Fruit fly (Drosophila melanogaster) whole organism, embryonic: ENCODE data around the gene Neto.

Experiments used
- Atf3 ChIP-seq: fragments of 200-800 bp; sonication (Bioruptor generic); optimal IDR thresholded peaks from 3 replicates; lab custom pipeline; 2016; ENCODE audit warnings: missing biosample characterization, missing genetic modification characterization
- B-H2 ChIP-seq: fragments of 200-800 bp; sonication (Bioruptor generic); optimal IDR thresholded peaks from 2 replicates; lab custom pipeline; 2018; ENCODE audit warnings: missing biosample characterization, mild to moderate bottlenecking, missing genetic modification characterization
- CG10209 ChIP-seq: fragments of 200-800 bp; sonication (Bioruptor generic); optimal IDR thresholded peaks from 3 replicates; lab custom pipeline; 2017; ENCODE audit warnings: missing biosample characterization, mild to moderate bottlenecking, missing genetic modification characterization, missing genetic modification reagents
- CG11560 ChIP-seq: fragments of 200-800 bp; sonication (Bioruptor generic); IDR thresholded peaks from 3 replicates; pipeline ENCODE4 v1.3.6; 2022; ENCODE audit warnings: missing biosample characterization, missing genetic modification characterization
- CG12104 ChIP-seq: fragments of 200-800 bp; sonication (Bioruptor generic); optimal IDR thresholded peaks from 3 replicates; lab custom pipeline; 2016; ENCODE audit warnings: missing biosample characterization, missing genetic modification characterization
- CG1233 ChIP-seq: fragments of 200-800 bp; sonication (Bioruptor generic); optimal IDR thresholded peaks from 4 replicates; lab custom pipeline; 2018; ENCODE audit warnings: missing biosample characterization, mild to moderate bottlenecking, missing genetic modification characterization
- CG12744 ChIP-seq: fragments of 200-800 bp; sonication (Bioruptor generic); optimal IDR thresholded peaks from 2 replicates; lab custom pipeline; 2016; ENCODE audit warnings: missing biosample characterization, missing genetic modification characterization
- CG13123 ChIP-seq: fragments of 200-800 bp; sonication (Bioruptor generic); optimal IDR thresholded peaks from 2 replicates; lab custom pipeline; 2016; ENCODE audit warnings: missing biosample characterization, missing genetic modification characterization
- CG13775 ChIP-seq: fragments of 200-800 bp; sonication (Bioruptor generic); optimal IDR thresholded peaks from 3 replicates; lab custom pipeline; 2017; ENCODE audit warnings: missing biosample characterization, mild to moderate bottlenecking, missing genetic modification characterization
- CG14441 ChIP-seq: fragments of 200-800 bp; sonication (Bioruptor generic); IDR thresholded peaks from 2 replicates; pipeline ENCODE4 v1.3.6; 2022; ENCODE audit warnings: missing biosample characterization, missing genetic modification characterization
- CG14860 ChIP-seq: fragments of 200-800 bp; sonication (Bioruptor generic); IDR thresholded peaks from 3 replicates; pipeline ENCODE4 v1.3.6; 2022; ENCODE audit warnings: missing biosample characterization, missing genetic modification characterization; ENCODE audit not compliant: partially characterized antibody
- CG15696 ChIP-seq: fragments of 200-800 bp; sonication (Bioruptor generic); optimal IDR thresholded peaks from 2 replicates; lab custom pipeline; 2019; ENCODE audit warnings: missing biosample characterization, mild to moderate bottlenecking, missing genetic modification characterization, moderate library complexity
- CG18764 ChIP-seq: fragments of 200-800 bp; sonication (Bioruptor generic); optimal IDR thresholded peaks from 3 replicates; lab custom pipeline; 2016; ENCODE audit warnings: missing biosample characterization, missing genetic modification characterization
- CG32772 ChIP-seq: fragments of 200-800 bp; sonication (Bioruptor generic); IDR thresholded peaks from 2 replicates; pipeline ENCODE4 v1.3.6; 2022; ENCODE audit warnings: missing biosample characterization, missing genetic modification characterization
- CG3838 ChIP-seq: fragments of 200-800 bp; sonication (Bioruptor generic); optimal IDR thresholded peaks from 3 replicates; lab custom pipeline; 2016; ENCODE audit warnings: missing biosample characterization, missing genetic modification characterization
- CG3995 ChIP-seq: fragments of 200-800 bp; sonication (Bioruptor generic); optimal IDR thresholded peaks from 3 replicates; lab custom pipeline; 2016; ENCODE audit warnings: missing biosample characterization, missing genetic modification characterization
- CG4404 ChIP-seq: fragments of 200-800 bp; sonication (Bioruptor generic); IDR thresholded peaks from 2 replicates; pipeline ENCODE4 v1.3.6; 2022; ENCODE audit warnings: missing biosample characterization, missing genetic modification characterization
- CoRest ChIP-seq: fragments of 200-800 bp; sonication (Bioruptor generic); optimal IDR thresholded peaks from 3 replicates; lab custom pipeline; 2018; ENCODE audit warnings: missing biosample characterization, mild to moderate bottlenecking, missing genetic modification characterization, moderate library complexity
- Dref ChIP-seq: fragments of 200-800 bp; sonication (Bioruptor generic); IDR thresholded peaks from 2 replicates; pipeline ENCODE4 v1.3.6; 2022; ENCODE audit warnings: missing biosample characterization, missing genetic modification characterization
- Hr3 ChIP-seq: fragments of 200-800 bp; sonication (Bioruptor generic); optimal IDR thresholded peaks from 3 replicates; lab custom pipeline; 2016; ENCODE audit warnings: missing biosample characterization, missing genetic modification characterization
- MESR4 ChIP-seq: fragments of 200-800 bp; sonication (Bioruptor generic); optimal IDR thresholded peaks from 2 replicates; lab custom pipeline; 2018; ENCODE audit warnings: missing biosample characterization, mild to moderate bottlenecking, missing genetic modification characterization, moderate library complexity
- Oli ChIP-seq: fragments of 200-800 bp; sonication (Bioruptor generic); optimal IDR thresholded peaks from 2 replicates; lab custom pipeline; 2018; ENCODE audit warnings: missing biosample characterization, mild to moderate bottlenecking, missing genetic modification characterization, moderate library complexity
- Pdp1 ChIP-seq, 2 experiments: fragments of 200-800 bp; sonication (Bioruptor generic); optimal IDR thresholded peaks; 3 replicates each; lab custom pipeline; 2016; ENCODE audit warnings: missing biosample characterization in 2 of 2, missing genetic modification characterization in 2 of 2, mild to moderate bottlenecking in 1 of 2, moderate library complexity in 1 of 2
- Ptx1 ChIP-seq: fragments of 200-800 bp; sonication (Bioruptor generic); IDR thresholded peaks from 2 replicates; pipeline ENCODE4 v1.3.6; 2022; ENCODE audit warnings: missing biosample characterization, missing genetic modification characterization
- ac ChIP-seq: fragments of 200-800 bp; sonication (Bioruptor generic); optimal IDR thresholded peaks from 3 replicates; lab custom pipeline; 2017; ENCODE audit warnings: missing biosample characterization, mild to moderate bottlenecking, missing genetic modification characterization
- ap ChIP-seq: fragments of 200-800 bp; sonication (Bioruptor generic); IDR thresholded peaks from 2 replicates; pipeline ENCODE4 v1.3.6; 2022; ENCODE audit warnings: missing biosample characterization, missing genetic modification characterization
- az2 ChIP-seq: fragments of 200-800 bp; sonication (Bioruptor generic); optimal IDR thresholded peaks from 3 replicates; lab custom pipeline; 2016; ENCODE audit warnings: missing biosample characterization, missing genetic modification characterization
- corto ChIP-seq: fragments of 200-800 bp; sonication (Bioruptor generic); optimal IDR thresholded peaks from 2 replicates; lab custom pipeline; 2016; ENCODE audit warnings: missing biosample characterization, mild to moderate bottlenecking, missing genetic modification characterization, moderate library complexity
- dan ChIP-seq: fragments of 200-800 bp; sonication (Bioruptor generic); IDR thresholded peaks from 2 replicates; pipeline ENCODE4 v1.3.6; 2022; ENCODE audit warnings: missing biosample characterization, missing genetic modification characterization
- disco-r ChIP-seq: fragments of 200-800 bp; sonication (Bioruptor generic); optimal IDR thresholded peaks from 2 replicates; lab custom pipeline; 2016; ENCODE audit warnings: missing biosample characterization, missing genetic modification characterization
- dmrt99B ChIP-seq: fragments of 200-800 bp; sonication (Bioruptor generic); optimal IDR thresholded peaks from 2 replicates; lab custom pipeline; 2018; ENCODE audit warnings: missing biosample characterization, mild to moderate bottlenecking, missing genetic modification characterization, moderate library complexity
- fd96Cb ChIP-seq: fragments of 200-800 bp; sonication (Bioruptor generic); optimal IDR thresholded peaks from 2 replicates; lab custom pipeline; 2018; ENCODE audit warnings: missing biosample characterization, mild to moderate bottlenecking, missing genetic modification characterization, moderate library complexity
- gce ChIP-seq: fragments of 200-800 bp; sonication (Bioruptor generic); IDR thresholded peaks from 3 replicates; pipeline ENCODE4 v1.3.6; 2022; ENCODE audit warnings: missing biosample characterization, missing genetic modification characterization
- gsb ChIP-seq: fragments of 200-800 bp; sonication (Bioruptor generic); IDR thresholded peaks from 2 replicates; pipeline ENCODE4 v1.3.6; 2022; ENCODE audit warnings: missing biosample characterization, missing genetic modification characterization
- ind ChIP-seq: fragments of 200-800 bp; sonication (Bioruptor generic); optimal IDR thresholded peaks from 3 replicates; lab custom pipeline; 2016; ENCODE audit warnings: missing biosample characterization, missing genetic modification characterization
- lilli ChIP-seq: fragments of 200-800 bp; sonication (Bioruptor generic); optimal IDR thresholded peaks from 3 replicates; lab custom pipeline; 2016; ENCODE audit warnings: missing biosample characterization, missing genetic modification characterization
- lola ChIP-seq, 3 experiments: fragments of >200 bp in 2 of 3; fragments of 200-800 bp in 1 of 3; sonication (Bioruptor generic) in 1 of 3; optimal IDR thresholded peaks; 2 replicates each; lab custom pipeline; 2017 to 2019; ENCODE audit warnings: missing biosample characterization in 3 of 3, missing genetic modification characterization in 3 of 3, mild to moderate bottlenecking in 1 of 3, moderate library complexity in 1 of 3
- luna ChIP-seq: fragments of 200-800 bp; sonication (Bioruptor generic); optimal IDR thresholded peaks from 2 replicates; lab custom pipeline; 2016; ENCODE audit warnings: missing biosample characterization, missing genetic modification characterization
- maf-S ChIP-seq: fragments of 200-800 bp; sonication (Bioruptor generic); optimal IDR thresholded peaks from 2 replicates; lab custom pipeline; 2016; ENCODE audit warnings: missing biosample characterization, missing genetic modification characterization
- pho ChIP-seq: fragments of 200-800 bp; sonication (Bioruptor generic); optimal IDR thresholded peaks from 2 replicates; lab custom pipeline; 2016; ENCODE audit warnings: missing biosample characterization, missing genetic modification characterization
- rib ChIP-seq: fragments of 200-800 bp; sonication (Bioruptor generic); IDR thresholded peaks from 2 replicates; pipeline ENCODE4 v1.3.6; 2022; ENCODE audit warnings: missing biosample characterization, missing genetic modification characterization
- salm ChIP-seq: fragments of 200-800 bp; sonication (Bioruptor generic); optimal IDR thresholded peaks from 2 replicates; lab custom pipeline; 2018; ENCODE audit warnings: missing biosample characterization, mild to moderate bottlenecking, missing genetic modification characterization
- stc ChIP-seq: fragments of 200-800 bp; sonication (Bioruptor generic); IDR thresholded peaks from 2 replicates; pipeline ENCODE4 v1.3.6; 2022; ENCODE audit warnings: missing biosample characterization, missing genetic modification characterization
- usp ChIP-seq: fragments of >200 bp; optimal IDR thresholded peaks from 2 replicates; lab custom pipeline; 2017; ENCODE audit warnings: missing biosample characterization, missing genetic modification characterization
- vnd ChIP-seq: fragments of 200-800 bp; sonication (Bioruptor generic); IDR thresholded peaks from 3 replicates; pipeline ENCODE4 v1.3.6; 2022; ENCODE audit warnings: missing biosample characterization, missing genetic modification characterization; ENCODE audit not compliant: partially characterized antibody
- zfh2 ChIP-seq: fragments of 200-800 bp; sonication (Bioruptor generic); optimal IDR thresholded peaks from 2 replicates; lab custom pipeline; 2016; ENCODE audit warnings: missing biosample characterization, missing genetic modification characterization

The Neto gene

DNA sequence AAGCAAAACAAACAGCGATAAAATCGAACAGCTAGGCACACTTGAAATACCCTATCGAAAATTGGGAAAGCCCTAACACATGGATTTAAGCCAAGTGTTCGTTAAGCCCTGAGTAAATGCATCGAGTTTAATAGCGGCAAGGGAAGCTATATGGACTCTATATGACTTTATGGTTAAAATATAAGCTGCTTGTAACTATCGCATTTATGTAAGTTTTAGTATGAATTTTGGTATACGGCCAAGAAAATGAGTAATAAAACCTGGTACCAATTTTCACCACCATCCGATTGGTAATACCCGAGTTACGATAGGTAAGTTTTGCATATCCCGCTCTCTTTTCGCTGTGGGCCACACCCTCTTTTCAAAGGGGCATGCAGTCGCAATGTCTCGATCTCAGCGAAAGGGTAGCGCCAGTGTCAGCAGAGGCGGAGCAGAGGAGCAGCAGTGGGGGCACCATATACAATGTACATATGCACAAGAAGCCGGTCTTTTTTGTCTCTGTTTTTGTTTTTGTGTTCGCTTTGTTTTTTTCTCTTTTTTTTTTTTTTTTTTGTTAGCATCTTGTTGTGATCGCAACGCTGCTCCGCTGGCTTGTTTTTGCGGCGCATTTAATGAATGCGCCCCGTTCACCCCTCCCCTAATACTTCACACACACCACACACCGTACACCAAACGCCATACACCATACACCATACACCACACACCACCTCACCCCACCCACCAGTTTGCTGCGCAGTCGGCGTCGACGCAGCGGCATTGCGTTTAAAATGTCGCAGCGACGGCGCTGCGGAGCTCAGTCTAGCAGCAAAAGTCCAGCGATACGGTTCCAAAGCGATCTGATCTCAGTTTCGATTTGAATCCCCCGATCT lies 41.5 kb upstream of the Neto start, which contains the start of gene GstT4 (continued):
- peak; percentile 62 for TF ChIP-seq dmrt99B
- TF ChIP-seq CG18764 (GFP tag; lab: Kevin White, UChicago): no peak
- TF ChIP-seq zfh2 (GFP tag; lab: Kevin White, UChicago): peak; percentile 59
- TF ChIP-seq disco-r: peak; percentile 3
- TF ChIP-seq salm (tag; lab: Kevin White, UChicago): no peak
- no peak for TF ChIP-seq MESR4 (GFP tag; lab: Kevin White, UChicago)
- peak; percentile 43 to 47 for TF ChIP-seq Pdp1 (GFP tag; optimal IDR thresholded peaks at IDR 0.05; lab: Kevin White, UChicago)
- TF ChIP-seq gsb (GFP tag; lab: Robert Waterston, UW): peak; percentile 64
- TF ChIP-seq az2 (GFP tag; lab: Kevin White, UChicago): peak; percentile 39
- TF ChIP-seq fd96Cb (tag; lab: Kevin White, UChicago): no peak
- TF ChIP-seq B-H2 (GFP tag; lab: Kevin White, UChicago): no peak
- TF ChIP-seq CG15696 (tag; lab: Kevin White, UChicago): no peak
- peak in 1 of 3 experiments; percentile 64 for TF ChIP-seq lola (GFP tag; optimal IDR thresholded peaks at IDR 0.05; lab: Kevin White, UChicago)
- TF ChIP-seq CG12104 (GFP tag; lab: Kevin White, UChicago): peak; percentile 8
- peak; percentile 10 for TF ChIP-seq CG1233
- TF ChIP-seq ap (GFP tag; lab: Robert Waterston, UW): 0 out of 2 replicates have a peak, but pooled peaks have one; percentile 35
- TF ChIP-seq rib: peak; percentile 56
- 0 out of 3 replicates have a peak, but pooled peaks have one; percentile 26 for TF ChIP-seq CG11560
- TF ChIP-seq CG3838: no peak
- TF ChIP-seq ind: peak; percentile 54
- TF ChIP-seq CG14441 (GFP tag; lab: Robert Waterston, UW): peak; percentile 6; the same call in 1 of the 2 replicates
- no peak for TF ChIP-seq Dref
- TF ChIP-seq Atf3 (GFP tag; lab: Kevin White, UChicago): peak; percentile 7
- TF ChIP-seq CoRest (tag; lab: Kevin White, UChicago): peak; percentile 59
- TF ChIP-seq CG10209: no peak
- TF ChIP-seq CG13775: peak; percentile 14
- no peak for TF ChIP-seq CG13123 (GFP tag; lab: Kevin White, UChicago)
- TF ChIP-seq ac (GFP tag; lab: Kevin White, UChicago): no peak
- TF ChIP-seq CG12744 (GFP tag; lab: Kevin White, UChicago): peak; percentile 28
- peak; percentile 10 for TF ChIP-seq CG3995
- no peak for TF ChIP-seq dan (GFP tag; lab: Robert Waterston, UW)
- peak; percentile 72 for TF ChIP-seq corto
- no peak for TF ChIP-seq CG4404 (GFP tag; lab: Robert Waterston, UW)
- TF ChIP-seq luna (GFP tag; lab: Kevin White, UChicago): no peak
- peak; percentile 58 for TF ChIP-seq pho (GFP tag; lab: Kevin White, UChicago)
- peak; percentile 86 for TF ChIP-seq CG32772 (GFP tag; lab: Robert Waterston, UW)
- TF ChIP-seq Ptx1 (GFP tag; lab: Robert Waterston, UW): peak; percentile 32; the same call in 1 of the 2 replicates
- TF ChIP-seq usp (GFP tag; lab: Kevin White, UChicago): no peak
- peak; percentile 42 for TF ChIP-seq Hr3 (GFP tag; lab: Kevin White, UChicago)
- TF ChIP-seq maf-S (GFP tag; lab: Kevin White, UChicago): no peak
- peak; percentile 54 for TF ChIP-seq Oli (tag; lab: Kevin White, UChicago)
- TF ChIP-seq CG14860 (GFP tag; lab: Robert Waterston, UW): no peak
- TF ChIP-seq stc (GFP tag; lab: Robert Waterston, UW): peak; percentile 46; the same call in 1 of the 2 replicates
- peak; percentile 59 for TF ChIP-seq lilli (GFP tag; lab: Kevin White, UChicago)
- TF ChIP-seq vnd (GFP tag; lab: Robert Waterston, UW): no peak
- TF ChIP-seq gce (GFP tag; lab: Robert Waterston, UW): no peak
